Fruit fly (Drosophila melanogaster) whole organism, prepupa: Measurements from ENCODE around the gene Elal.

ENCODE experiments used
- CG10631 ChIP-seq: fragments of 200-800 bp; sonication (Bioruptor generic); optimal IDR thresholded peaks from 2 replicates; lab custom pipeline; 2016; ENCODE audit warnings: missing biosample characterization, missing genetic modification characterization
- CG11294 ChIP-seq: fragments of 200-800 bp; sonication (Bioruptor generic); IDR thresholded peaks from 2 replicates; pipeline ENCODE4 v1.3.6; 2022; ENCODE audit warnings: missing biosample characterization, missing genetic modification characterization
- CG11762 ChIP-seq: fragments of 200-800 bp; sonication (Bioruptor generic); optimal IDR thresholded peaks from 3 replicates; lab custom pipeline; 2016; ENCODE audit warnings: missing biosample characterization, missing genetic modification characterization; ENCODE audit not compliant: insufficient read depth
- CG11902 ChIP-seq: fragments of 200-800 bp; sonication (Bioruptor generic); optimal IDR thresholded peaks from 3 replicates; lab custom pipeline; 2016; ENCODE audit warnings: missing biosample characterization, missing genetic modification characterization
- CG15336 ChIP-seq: fragments of 200-800 bp; sonication (Bioruptor generic); IDR thresholded peaks from 2 replicates; pipeline ENCODE4 v1.3.6; 2022; ENCODE audit warnings: missing biosample characterization, missing genetic modification characterization
- CG1621 ChIP-seq: fragments of 200-800 bp; sonication (Bioruptor generic); optimal IDR thresholded peaks from 3 replicates; lab custom pipeline; 2018; ENCODE audit warnings: missing biosample characterization, mild to moderate bottlenecking, missing genetic modification characterization
- CG3032 ChIP-seq: fragments of 200-800 bp; optimal IDR thresholded peaks from 2 replicates; lab custom pipeline; 2019; ENCODE audit warnings: missing biosample characterization, mild to moderate bottlenecking, missing genetic modification characterization, moderate library complexity
- CG31627 ChIP-seq: fragments of 200-800 bp; sonication (Bioruptor generic); optimal IDR thresholded peaks from 3 replicates; lab custom pipeline; 2016; ENCODE audit warnings: missing biosample characterization, missing genetic modification characterization
- CG32006 ChIP-seq: fragments of 200-800 bp; sonication (Bioruptor generic); optimal IDR thresholded peaks from 3 replicates; lab custom pipeline; 2017; ENCODE audit warnings: missing biosample characterization, mild to moderate bottlenecking, missing genetic modification characterization
- CG34406 ChIP-seq: fragments of 200-800 bp; sonication (Bioruptor generic); optimal IDR thresholded peaks from 3 replicates; lab custom pipeline; 2016; ENCODE audit warnings: missing biosample characterization, missing genetic modification characterization
- CG6276 ChIP-seq: fragments of 200-800 bp; sonication (Bioruptor generic); optimal IDR thresholded peaks from 2 replicates; lab custom pipeline; 2017; ENCODE audit warnings: missing biosample characterization, mild to moderate bottlenecking, missing genetic modification characterization
- CG6792 ChIP-seq: fragments of 200-800 bp; sonication (Bioruptor generic); optimal IDR thresholded peaks from 3 replicates; lab custom pipeline; 2016; ENCODE audit warnings: missing biosample characterization, missing genetic modification characterization
- CG6808 ChIP-seq: fragments of 200-800 bp; sonication (Bioruptor generic); optimal IDR thresholded peaks from 3 replicates; lab custom pipeline; 2017; ENCODE audit warnings: missing biosample characterization, missing genetic modification characterization, mild to moderate bottlenecking, moderate library complexity, missing genetic modification reagents
- CG6854 ChIP-seq: fragments of 200-800 bp; sonication (Bioruptor generic); optimal IDR thresholded peaks from 2 replicates; lab custom pipeline; 2017; ENCODE audit warnings: missing biosample characterization, mild to moderate bottlenecking, missing genetic modification characterization
- CG8119 ChIP-seq: fragments of 200-800 bp; sonication (Bioruptor generic); IDR thresholded peaks from 3 replicates; pipeline ENCODE4 v1.3.6; 2022; ENCODE audit warnings: missing biosample characterization, missing genetic modification characterization
- CG9139 ChIP-seq: fragments of 200-800 bp; sonication (Bioruptor generic); optimal IDR thresholded peaks from 3 replicates; lab custom pipeline; 2017; ENCODE audit warnings: missing biosample characterization, mild to moderate bottlenecking, missing genetic modification characterization
- Eip78C ChIP-seq: fragments of 200-800 bp; sonication (Bioruptor generic); peaks from one replicate; lab custom pipeline; 2016; ENCODE audit warnings: missing biosample characterization, missing genetic modification characterization
- Eip93F ChIP-seq: fragments of 200-800 bp; sonication (Bioruptor generic); optimal IDR thresholded peaks from 2 replicates; lab custom pipeline; 2016; ENCODE audit warnings: missing biosample characterization, mild to moderate bottlenecking, missing genetic modification characterization
- Ets96B ChIP-seq: fragments of 200-800 bp; optimal IDR thresholded peaks from 2 replicates; lab custom pipeline; 2019; ENCODE audit warnings: missing biosample characterization, mild to moderate bottlenecking, missing genetic modification characterization, moderate library complexity
- Gug ChIP-seq: fragments of 200-800 bp; sonication (Bioruptor generic); IDR thresholded peaks from 2 replicates; pipeline ENCODE4 v1.3.6; 2022; ENCODE audit warnings: missing biosample characterization, missing genetic modification characterization
- Hr4 ChIP-seq: fragments of 200-800 bp; sonication (Bioruptor generic); optimal IDR thresholded peaks from 3 replicates; lab custom pipeline; 2016; ENCODE audit warnings: missing biosample characterization, missing genetic modification characterization
- Lpt ChIP-seq: fragments of 200-800 bp; sonication (Bioruptor generic); optimal IDR thresholded peaks from 3 replicates; lab custom pipeline; 2016; ENCODE audit warnings: missing biosample characterization, missing genetic modification characterization
- Met ChIP-seq: fragments of 200-800 bp; sonication (Bioruptor generic); optimal IDR thresholded peaks from 3 replicates; lab custom pipeline; 2016; ENCODE audit warnings: missing biosample characterization, missing genetic modification characterization
- Sox102F ChIP-seq: fragments of 200-800 bp; sonication (Bioruptor generic); optimal IDR thresholded peaks from 2 replicates; lab custom pipeline; 2016; ENCODE audit warnings: missing biosample characterization, mild to moderate bottlenecking, missing genetic modification characterization
- Sox15 ChIP-seq: fragments of 200-800 bp; sonication (Bioruptor generic); optimal IDR thresholded peaks from 3 replicates; lab custom pipeline; 2016; ENCODE audit warnings: missing biosample characterization, missing genetic modification characterization
- cyc ChIP-seq: fragments of 200-800 bp; sonication (Bioruptor generic); optimal IDR thresholded peaks from 3 replicates; lab custom pipeline; 2016; ENCODE audit warnings: missing biosample characterization, missing genetic modification characterization
- dac ChIP-seq: fragments of 200-800 bp; sonication (Bioruptor generic); optimal IDR thresholded peaks from 2 replicates; lab custom pipeline; 2017; ENCODE audit warnings: missing biosample characterization, mild to moderate bottlenecking, missing genetic modification characterization
- eg ChIP-seq: fragments of 200-800 bp; sonication (Bioruptor generic); IDR thresholded peaks from 3 replicates; pipeline ENCODE4 v1.3.6; 2022; ENCODE audit warnings: missing biosample characterization, missing genetic modification characterization
- esn ChIP-seq: fragments of 200-800 bp; sonication (Bioruptor generic); optimal IDR thresholded peaks from 2 replicates; lab custom pipeline; 2016; ENCODE audit warnings: missing biosample characterization, mild to moderate bottlenecking, missing genetic modification characterization, moderate library complexity
- fd59A ChIP-seq: fragments of 200-800 bp; sonication (Bioruptor generic); optimal IDR thresholded peaks from 2 replicates; lab custom pipeline; 2017; ENCODE audit warnings: missing biosample characterization, mild to moderate bottlenecking, missing genetic modification characterization, missing genetic modification reagents
- fd85E ChIP-seq: fragments of 200-800 bp; sonication (Bioruptor generic); optimal IDR thresholded peaks from 3 replicates; lab custom pipeline; 2016; ENCODE audit warnings: missing biosample characterization, missing genetic modification characterization
- lz ChIP-seq: fragments of 200-800 bp; sonication (Bioruptor generic); optimal IDR thresholded peaks from 3 replicates; lab custom pipeline; 2016; ENCODE audit warnings: missing biosample characterization, missing genetic modification characterization
- pdm3 ChIP-seq: fragments of 200-800 bp; sonication (Bioruptor generic); optimal IDR thresholded peaks from 3 replicates; lab custom pipeline; 2016; ENCODE audit warnings: missing biosample characterization, missing genetic modification characterization
- svp ChIP-seq: fragments of 200-800 bp; sonication (Bioruptor generic); peaks from one replicate; lab custom pipeline; 2016; ENCODE audit warnings: missing biosample characterization, missing genetic modification characterization

Gene Elal

DNA sequence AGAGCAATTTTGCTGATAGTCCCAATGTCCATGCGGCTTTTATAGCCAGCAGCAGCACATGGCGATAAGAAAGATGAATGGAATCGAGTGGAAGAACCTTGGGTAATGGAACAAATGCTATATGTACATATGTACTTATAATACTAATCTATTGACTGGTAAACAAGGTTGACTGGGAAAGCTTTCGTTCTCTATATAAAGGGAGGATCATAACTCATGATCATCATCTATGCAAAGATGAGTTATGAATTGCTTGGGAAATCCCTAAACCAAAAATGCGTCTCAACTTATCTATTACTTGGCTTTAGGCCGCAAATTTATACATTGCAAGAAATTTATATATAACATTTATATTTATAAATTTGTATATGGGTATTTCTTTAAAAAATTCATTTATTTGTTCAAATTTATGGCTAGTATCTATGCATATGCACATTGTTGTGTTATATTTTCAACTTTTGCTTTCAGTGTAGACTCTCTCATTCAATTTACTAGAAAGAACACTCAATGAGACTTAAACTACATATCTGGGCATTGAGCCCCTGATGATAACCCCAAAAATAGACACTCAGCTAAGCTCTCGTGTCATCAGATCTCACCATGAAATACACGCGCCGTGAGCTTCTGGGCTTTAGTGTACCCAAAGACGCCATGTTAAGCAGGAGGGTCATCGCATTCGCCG, at the start of gene Elal, which contains the start of gene Srg1:
Elal (plus strand) TSS at position 632 of the 682 bp plus-strand sequence.
Srg1 (minus strand) TSS at position 14 of the 682 bp plus-strand sequence.
- TF ChIP-seq CG15336 (GFP tag; lab: Robert Waterston, UW) (peak; percentile 12; the same call in 1 of the 2 replicates), Eip78C (peak; percentile 57), CG9139 (GFP tag; lab: Kevin White, UChicago) (no peak), CG11762 (GFP tag; lab: Kevin White, UChicago) (no peak), eg (GFP tag; lab: Robert Waterston, UW) (0 out of 3 replicates have a peak, but pooled peaks have one; percentile 29), svp (peak; percentile 65), fd59A (GFP tag; lab: Kevin White, UChicago) (no peak), fd85E (GFP tag; lab: Kevin White, UChicago) (no peak), Ets96B (tag; lab: Kevin White, UChicago) (peak; percentile 18)

DNA sequence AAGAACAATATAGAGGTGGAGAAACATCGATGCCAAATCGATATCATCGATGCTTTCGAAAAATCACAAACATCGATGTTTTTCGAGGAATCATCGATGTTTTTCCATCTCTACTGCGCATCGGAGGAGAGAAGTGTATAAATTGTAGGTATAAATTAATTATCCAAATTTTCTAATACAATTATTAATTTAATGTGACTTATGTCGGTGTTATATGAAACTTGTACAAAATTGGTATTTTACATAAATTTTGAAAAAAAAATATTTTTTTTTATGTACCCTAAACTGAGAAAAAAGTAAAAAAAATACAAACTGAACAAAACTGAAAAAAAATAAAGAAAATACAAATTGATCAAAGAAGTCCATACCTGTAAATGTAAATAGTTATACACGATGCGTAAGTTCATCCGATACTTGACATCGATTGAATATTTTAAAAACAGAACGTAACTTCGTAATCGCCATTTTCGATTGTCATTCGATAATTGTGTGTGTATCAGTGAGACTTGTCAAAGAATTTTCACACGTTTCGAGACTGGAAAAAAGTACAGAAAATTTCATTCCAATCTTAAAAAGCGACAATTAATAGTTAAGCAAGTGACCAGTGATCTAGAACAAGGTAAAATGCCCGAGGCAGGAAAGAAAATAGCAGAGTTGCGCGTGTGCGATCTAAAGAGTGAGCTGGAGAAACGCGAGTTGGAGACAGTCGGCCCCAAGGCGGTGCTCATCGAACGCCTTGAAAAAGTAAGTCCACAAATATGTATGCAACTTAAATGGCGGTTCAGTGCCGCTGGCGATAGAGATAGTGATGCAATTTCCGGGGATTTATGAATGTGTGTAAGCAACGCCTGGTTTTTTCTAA, 47.9 kb upstream of the Elal start, which contains the start of the genes CG5808 and Saf-B:
CG5808 (minus strand) TSS at position 15 of the 862 bp plus-strand sequence.
Saf-B (plus strand) TSS at position 472 of the 862 bp plus-strand sequence.
- no peak for TF ChIP-seq lz
- TF ChIP-seq Lpt = no peak
- TF ChIP-seq fd59A (GFP tag; lab: Kevin White, UChicago) = no peak
- no peak for TF ChIP-seq Hr4 (GFP tag; lab: Kevin White, UChicago)
- TF ChIP-seq CG1621 (tag; lab: Kevin White, UChicago) = no peak
- TF ChIP-seq CG15336 (GFP tag; lab: Robert Waterston, UW) = no peak
- TF ChIP-seq CG31627 (GFP tag; lab: Kevin White, UChicago) = peak; percentile 10
- no peak for TF ChIP-seq CG10631 (GFP tag; lab: Kevin White, UChicago)
- no peak for TF ChIP-seq CG6276
- peak; percentile 46 for TF ChIP-seq cyc (GFP tag; lab: Kevin White, UChicago)
- peak; percentile 20 for TF ChIP-seq CG11902 (GFP tag; lab: Kevin White, UChicago)
- no peak for TF ChIP-seq CG6792
- no peak for TF ChIP-seq fd85E (GFP tag; lab: Kevin White, UChicago)
- TF ChIP-seq Eip93F (GFP tag; lab: Kevin White, UChicago) = no peak
- no peak for TF ChIP-seq dac
- no peak for TF ChIP-seq CG11294
- TF ChIP-seq Sox15 (GFP tag; lab: Kevin White, UChicago) = no peak
- TF ChIP-seq CG3032 (tag; lab: Kevin White, UChicago) = no peak
- TF ChIP-seq esn (GFP tag; lab: Kevin White, UChicago) = peak; percentile 52
- TF ChIP-seq, all 60 proteins: peak for 4

DNA sequence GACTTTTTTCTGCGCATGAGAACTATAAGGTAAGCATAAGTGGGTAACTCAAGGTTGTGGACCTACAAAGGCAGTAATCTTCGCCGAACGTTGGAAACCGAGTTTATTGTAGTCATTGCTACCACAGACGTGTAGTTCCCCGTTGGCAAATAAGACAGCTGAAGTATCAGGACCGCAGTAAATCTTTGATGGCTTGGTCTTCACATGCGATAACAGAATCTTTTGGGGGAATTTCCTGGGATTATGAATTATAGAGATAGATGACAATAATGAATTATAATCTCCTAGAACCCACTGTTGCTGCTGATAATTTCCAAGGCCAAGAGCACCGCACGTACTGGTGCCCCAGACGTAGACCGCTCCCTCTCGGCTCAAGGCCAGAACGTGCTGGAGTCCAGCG, 42.1 kb upstream of the Elal start:
- TF ChIP-seq fd85E (GFP tag; lab: Kevin White, UChicago) (no peak), CG6808 (no peak), Eip78C (no peak), CG6792 (no peak), CG11762 (GFP tag; lab: Kevin White, UChicago) (no peak)

dm6 chr3R:24825548-24825947, 39.6 kb upstream of the Elal start, which contains the start of gene niki:
Gene niki, minus strand, starts transcription at chr3R:24825648.
- no peak for TF ChIP-seq fd85E (GFP tag; lab: Kevin White, UChicago)
- TF ChIP-seq svp = no peak
- TF ChIP-seq pdm3 = no peak
- no peak for TF ChIP-seq Ets96B (tag; lab: Kevin White, UChicago)
- no peak for TF ChIP-seq Eip93F (GFP tag; lab: Kevin White, UChicago)
- TF ChIP-seq Hr4 (GFP tag; lab: Kevin White, UChicago) = no peak
- TF ChIP-seq CG32006 (GFP tag; lab: Kevin White, UChicago) = no peak
- TF ChIP-seq cyc (GFP tag; lab: Kevin White, UChicago) = no peak
- no peak for TF ChIP-seq CG34406 (GFP tag; lab: Kevin White, UChicago)
- no peak for TF ChIP-seq Met (GFP tag; lab: Kevin White, UChicago)
- no peak for TF ChIP-seq eg (GFP tag; lab: Robert Waterston, UW)
- no peak for TF ChIP-seq CG10631 (GFP tag; lab: Kevin White, UChicago)
- no peak for TF ChIP-seq Gug
- no peak for TF ChIP-seq CG6854 (GFP tag; lab: Kevin White, UChicago)
- TF ChIP-seq esn (GFP tag; lab: Kevin White, UChicago) = no peak
- no peak for TF ChIP-seq Sox102F
- no peak for TF ChIP-seq CG8119 (GFP tag; lab: Robert Waterston, UW)
